Fruit fly (Drosophila melanogaster) whole organism, pupa: ENCODE results near the gene Bhmt.

Experiments used
- CG10348 ChIP-seq: fragments of 200-800 bp; sonication (Bioruptor generic); IDR thresholded peaks from 2 replicates; pipeline ENCODE4 v1.3.6; 2022; ENCODE audit warnings: missing biosample characterization, missing genetic modification characterization
- CG14655 ChIP-seq: fragments of 200-800 bp; sonication (Bioruptor generic); optimal IDR thresholded peaks from 3 replicates; lab custom pipeline; 2017; ENCODE audit warnings: mild to moderate bottlenecking, missing biosample characterization, missing genetic modification reagents, missing genetic modification characterization
- CG15710 ChIP-seq: fragments of 200-800 bp; sonication (Bioruptor generic); optimal IDR thresholded peaks from 2 replicates; lab custom pipeline; 2018; ENCODE audit warnings: missing biosample characterization, mild to moderate bottlenecking, missing genetic modification characterization, moderate library complexity
- CG17806 ChIP-seq: fragments of 200-800 bp; sonication (Bioruptor generic); optimal IDR thresholded peaks from 2 replicates; lab custom pipeline; 2018; ENCODE audit warnings: missing biosample characterization, mild to moderate bottlenecking, missing genetic modification characterization, moderate library complexity
- CG34367 ChIP-seq: fragments of 200-800 bp; sonication (Bioruptor generic); optimal IDR thresholded peaks from 2 replicates; lab custom pipeline; 2018; ENCODE audit warnings: missing biosample characterization, mild to moderate bottlenecking, missing genetic modification characterization
- CG4496 ChIP-seq: fragments of 200-800 bp; sonication (Bioruptor generic); IDR thresholded peaks from 3 replicates; pipeline ENCODE4 v1.3.6; 2022; ENCODE audit warnings: missing biosample characterization, missing genetic modification characterization
- CG8301 ChIP-seq: fragments of 200-800 bp; sonication (Bioruptor generic); optimal IDR thresholded peaks from 2 replicates; lab custom pipeline; 2018; ENCODE audit warnings: missing biosample characterization, mild to moderate bottlenecking, missing genetic modification characterization
- D1 ChIP-seq: fragments of 200-800 bp; sonication (Bioruptor generic); optimal IDR thresholded peaks from 2 replicates; lab custom pipeline; 2018; ENCODE audit warnings: missing biosample characterization, mild to moderate bottlenecking, missing genetic modification characterization, moderate library complexity
- EcR ChIP-seq: fragments of 200-800 bp; sonication (Bioruptor generic); optimal IDR thresholded peaks from 3 replicates; lab custom pipeline; 2019; ENCODE audit warnings: missing biosample characterization, missing genetic modification characterization, mild to moderate bottlenecking, moderate library complexity, missing genetic modification reagents
- Pif1A ChIP-seq: fragments of 200-800 bp; sonication (Bioruptor generic); optimal IDR thresholded peaks from 3 replicates; lab custom pipeline; 2016; ENCODE audit warnings: missing biosample characterization, missing genetic modification characterization
- Pif1B ChIP-seq: fragments of 200-800 bp; sonication (Bioruptor generic); optimal IDR thresholded peaks from 3 replicates; lab custom pipeline; 2016; ENCODE audit warnings: missing biosample characterization, missing genetic modification characterization
- Snoo ChIP-seq: fragments of 200-800 bp; sonication (Bioruptor generic); optimal IDR thresholded peaks from 3 replicates; lab custom pipeline; 2017; ENCODE audit warnings: missing biosample characterization, mild to moderate bottlenecking, missing genetic modification characterization, inconsistent platforms
- fd96Ca ChIP-seq: fragments of 200-800 bp; sonication (Bioruptor generic); IDR thresholded peaks from 3 replicates; pipeline ENCODE4 v1.3.6; 2022; ENCODE audit warnings: missing biosample characterization, missing genetic modification characterization
- gl ChIP-seq: fragments of 200-800 bp; sonication (Bioruptor generic); optimal IDR thresholded peaks from 2 replicates; lab custom pipeline; 2018; ENCODE audit warnings: missing biosample characterization, mild to moderate bottlenecking, missing genetic modification characterization

DNA sequence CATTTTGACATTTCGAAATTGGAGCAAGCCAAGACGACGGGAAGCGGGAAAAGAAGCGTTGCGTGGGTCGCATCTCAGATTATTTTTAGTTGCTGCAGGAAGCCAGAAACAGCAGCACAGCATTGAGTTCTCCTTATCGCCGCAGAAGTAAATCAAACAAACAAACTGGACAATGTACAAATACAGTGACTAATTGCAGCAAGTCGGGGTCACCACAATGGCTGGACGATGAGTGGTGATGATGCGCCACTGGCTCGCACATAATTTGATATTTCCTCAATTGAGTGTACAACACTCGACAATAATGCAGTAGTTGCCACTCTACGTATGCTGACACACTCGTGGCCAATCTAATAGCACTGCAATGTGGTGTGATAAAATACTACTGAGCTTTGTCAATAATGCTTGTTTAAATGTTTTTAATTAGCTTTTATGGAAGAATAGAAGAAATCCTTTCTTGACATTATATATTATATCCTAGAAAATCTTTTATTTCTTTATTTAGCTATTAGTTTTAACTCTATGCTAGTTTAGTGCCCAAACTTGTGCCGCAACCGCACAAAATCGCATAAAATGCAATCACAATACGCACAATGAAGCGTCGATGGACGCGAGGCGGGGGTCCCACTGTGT, 25.0 kb upstream of the Bhmt start:
- TF ChIP-seq EcR (GFP tag; lab: Kevin White, UChicago): peak; percentile 33
- no peak for TF ChIP-seq gl
- peak; percentile 70 for TF ChIP-seq Pif1B
- peak; percentile 65 for TF ChIP-seq CG34367 (tag; lab: Kevin White, UChicago)
- no peak for TF ChIP-seq Snoo (tag; lab: Kevin White, UChicago)
- TF ChIP-seq CG14655 (GFP tag; lab: Kevin White, UChicago): peak; percentile 80
- TF ChIP-seq CG4496 (GFP tag; lab: Robert Waterston, UW): peak; percentile 87
- TF ChIP-seq CG8301 (tag; lab: Kevin White, UChicago): peak; percentile 79
- TF ChIP-seq D1: no peak
- TF ChIP-seq CG17806 (tag; lab: Kevin White, UChicago): peak; percentile 77
- TF ChIP-seq CG10348: 0 out of 2 replicates have a peak, but pooled peaks have one; percentile 20
- peak; percentile 74 for TF ChIP-seq CG15710
- peak; percentile 75 for TF ChIP-seq Pif1A
- peak; percentile 74 for TF ChIP-seq fd96Ca (GFP tag; lab: Robert Waterston, UW)
